Fruit fly (Drosophila melanogaster) whole organism, prepupa: ENCODE measurements around the gene Mct1.

Source experiments
- Blimp-1 ChIP-seq: fragments of 200-800 bp; sonication (Bioruptor generic); optimal IDR thresholded peaks from 3 replicates; lab custom pipeline; 2017; ENCODE audit warnings: missing biosample characterization, missing genetic modification characterization, mild to moderate bottlenecking, moderate library complexity, missing genetic modification reagents
- CG10669 ChIP-seq: fragments of 200-800 bp; sonication (Bioruptor generic); optimal IDR thresholded peaks from 3 replicates; lab custom pipeline; 2018; ENCODE audit warnings: missing biosample characterization, mild to moderate bottlenecking, missing genetic modification characterization, moderate library complexity
- CG11762 ChIP-seq: fragments of 200-800 bp; sonication (Bioruptor generic); optimal IDR thresholded peaks from 3 replicates; lab custom pipeline; 2016; ENCODE audit warnings: missing biosample characterization, missing genetic modification characterization; ENCODE audit not compliant: insufficient read depth
- CG15336 ChIP-seq: fragments of 200-800 bp; sonication (Bioruptor generic); IDR thresholded peaks from 2 replicates; pipeline ENCODE4 v1.3.6; 2022; ENCODE audit warnings: missing biosample characterization, missing genetic modification characterization
- CG1621 ChIP-seq: fragments of 200-800 bp; sonication (Bioruptor generic); optimal IDR thresholded peaks from 3 replicates; lab custom pipeline; 2018; ENCODE audit warnings: missing biosample characterization, mild to moderate bottlenecking, missing genetic modification characterization
- CG16779 ChIP-seq: fragments of 200-800 bp; sonication (Bioruptor generic); optimal IDR thresholded peaks from 3 replicates; lab custom pipeline; 2017; ENCODE audit warnings: missing biosample characterization, mild to moderate bottlenecking, missing genetic modification characterization
- CG3032 ChIP-seq: fragments of 200-800 bp; optimal IDR thresholded peaks from 2 replicates; lab custom pipeline; 2019; ENCODE audit warnings: missing biosample characterization, mild to moderate bottlenecking, missing genetic modification characterization, moderate library complexity
- CG32006 ChIP-seq: fragments of 200-800 bp; sonication (Bioruptor generic); optimal IDR thresholded peaks from 3 replicates; lab custom pipeline; 2017; ENCODE audit warnings: missing biosample characterization, mild to moderate bottlenecking, missing genetic modification characterization
- CG34406 ChIP-seq: fragments of 200-800 bp; sonication (Bioruptor generic); optimal IDR thresholded peaks from 3 replicates; lab custom pipeline; 2016; ENCODE audit warnings: missing biosample characterization, missing genetic modification characterization
- CG3919 ChIP-seq: fragments of 200-800 bp; sonication (Bioruptor generic); optimal IDR thresholded peaks from 3 replicates; lab custom pipeline; 2016; ENCODE audit warnings: missing biosample characterization, missing genetic modification characterization
- CG4318 ChIP-seq: fragments of 200-800 bp; sonication (Bioruptor generic); optimal IDR thresholded peaks from 3 replicates; lab custom pipeline; 2017; ENCODE audit warnings: missing biosample characterization, mild to moderate bottlenecking, missing genetic modification characterization
- CG6276 ChIP-seq: fragments of 200-800 bp; sonication (Bioruptor generic); optimal IDR thresholded peaks from 2 replicates; lab custom pipeline; 2017; ENCODE audit warnings: missing biosample characterization, mild to moderate bottlenecking, missing genetic modification characterization
- CG6792 ChIP-seq: fragments of 200-800 bp; sonication (Bioruptor generic); optimal IDR thresholded peaks from 3 replicates; lab custom pipeline; 2016; ENCODE audit warnings: missing biosample characterization, missing genetic modification characterization
- CG6808 ChIP-seq: fragments of 200-800 bp; sonication (Bioruptor generic); optimal IDR thresholded peaks from 3 replicates; lab custom pipeline; 2017; ENCODE audit warnings: missing biosample characterization, missing genetic modification characterization, mild to moderate bottlenecking, moderate library complexity, missing genetic modification reagents
- CG6854 ChIP-seq: fragments of 200-800 bp; sonication (Bioruptor generic); optimal IDR thresholded peaks from 2 replicates; lab custom pipeline; 2017; ENCODE audit warnings: missing biosample characterization, mild to moderate bottlenecking, missing genetic modification characterization
- CG7368 ChIP-seq: fragments of 200-800 bp; sonication (Bioruptor generic); optimal IDR thresholded peaks from 3 replicates; lab custom pipeline; 2016; ENCODE audit warnings: missing biosample characterization, missing genetic modification characterization
- CG8119 ChIP-seq: fragments of 200-800 bp; sonication (Bioruptor generic); IDR thresholded peaks from 3 replicates; pipeline ENCODE4 v1.3.6; 2022; ENCODE audit warnings: missing biosample characterization, missing genetic modification characterization
- CG8319 ChIP-seq: fragments of 200-800 bp; sonication (Bioruptor generic); optimal IDR thresholded peaks from 3 replicates; lab custom pipeline; 2016; ENCODE audit warnings: missing biosample characterization, missing genetic modification characterization
- CG8632 ChIP-seq: fragments of 200-800 bp; sonication (Bioruptor generic); optimal IDR thresholded peaks from 3 replicates; lab custom pipeline; 2016; ENCODE audit warnings: missing biosample characterization, missing genetic modification characterization
- CG9139 ChIP-seq: fragments of 200-800 bp; sonication (Bioruptor generic); optimal IDR thresholded peaks from 3 replicates; lab custom pipeline; 2017; ENCODE audit warnings: missing biosample characterization, mild to moderate bottlenecking, missing genetic modification characterization
- Eip75B ChIP-seq: fragments of 200-800 bp; sonication (Bioruptor generic); optimal IDR thresholded peaks from 3 replicates; lab custom pipeline; 2016; ENCODE audit warnings: missing biosample characterization, missing genetic modification characterization
- Eip78C ChIP-seq: fragments of 200-800 bp; sonication (Bioruptor generic); peaks from one replicate; lab custom pipeline; 2016; ENCODE audit warnings: missing biosample characterization, missing genetic modification characterization
- Eip93F ChIP-seq: fragments of 200-800 bp; sonication (Bioruptor generic); optimal IDR thresholded peaks from 2 replicates; lab custom pipeline; 2016; ENCODE audit warnings: missing biosample characterization, mild to moderate bottlenecking, missing genetic modification characterization
- Ets21C ChIP-seq: fragments of 200-800 bp; sonication (Bioruptor generic); optimal IDR thresholded peaks from 3 replicates; lab custom pipeline; 2016; ENCODE audit warnings: missing biosample characterization, missing genetic modification characterization
- Gug ChIP-seq: fragments of 200-800 bp; sonication (Bioruptor generic); IDR thresholded peaks from 2 replicates; pipeline ENCODE4 v1.3.6; 2022; ENCODE audit warnings: missing biosample characterization, missing genetic modification characterization
- Hr38 ChIP-seq: sonication (Bioruptor generic); optimal IDR thresholded peaks from 2 replicates; lab custom pipeline; 2016; ENCODE audit warnings: missing biosample characterization, missing genetic modification characterization
- Hr39 ChIP-seq: fragments of 200-800 bp; sonication (Bioruptor generic); optimal IDR thresholded peaks from 2 replicates; lab custom pipeline; 2016; ENCODE audit warnings: missing biosample characterization, missing genetic modification characterization
- Hr4 ChIP-seq: fragments of 200-800 bp; sonication (Bioruptor generic); optimal IDR thresholded peaks from 3 replicates; lab custom pipeline; 2016; ENCODE audit warnings: missing biosample characterization, missing genetic modification characterization
- Lpt ChIP-seq: fragments of 200-800 bp; sonication (Bioruptor generic); optimal IDR thresholded peaks from 3 replicates; lab custom pipeline; 2016; ENCODE audit warnings: missing biosample characterization, missing genetic modification characterization
- Smox ChIP-seq: fragments of 200-800 bp; sonication (Bioruptor generic); optimal IDR thresholded peaks from 3 replicates; lab custom pipeline; 2016; ENCODE audit warnings: missing biosample characterization, missing genetic modification characterization
- Sox102F ChIP-seq: fragments of 200-800 bp; sonication (Bioruptor generic); optimal IDR thresholded peaks from 2 replicates; lab custom pipeline; 2016; ENCODE audit warnings: missing biosample characterization, mild to moderate bottlenecking, missing genetic modification characterization
- Sox14 ChIP-seq: fragments of 200-800 bp; sonication (Bioruptor generic); optimal IDR thresholded peaks from 3 replicates; lab custom pipeline; 2016; ENCODE audit warnings: missing biosample characterization, missing genetic modification characterization
- Sox15 ChIP-seq: fragments of 200-800 bp; sonication (Bioruptor generic); optimal IDR thresholded peaks from 3 replicates; lab custom pipeline; 2016; ENCODE audit warnings: missing biosample characterization, missing genetic modification characterization
- achi ChIP-seq: fragments of 200-800 bp; sonication (Bioruptor generic); optimal IDR thresholded peaks from 3 replicates; lab custom pipeline; 2016; ENCODE audit warnings: missing biosample characterization, missing genetic modification characterization
- acj6 ChIP-seq: fragments of 200-800 bp; sonication (Bioruptor generic); optimal IDR thresholded peaks from 3 replicates; lab custom pipeline; 2016; ENCODE audit warnings: missing biosample characterization, missing genetic modification characterization
- cyc ChIP-seq: fragments of 200-800 bp; sonication (Bioruptor generic); optimal IDR thresholded peaks from 3 replicates; lab custom pipeline; 2016; ENCODE audit warnings: missing biosample characterization, missing genetic modification characterization
- dsx ChIP-seq: fragments of 200-800 bp; optimal IDR thresholded peaks from 3 replicates; lab custom pipeline; 2019; ENCODE audit warnings: missing biosample characterization, mild to moderate bottlenecking, missing genetic modification characterization, moderate library complexity; ENCODE audit not compliant: poor library complexity, severe bottlenecking
- eg ChIP-seq: fragments of 200-800 bp; sonication (Bioruptor generic); IDR thresholded peaks from 3 replicates; pipeline ENCODE4 v1.3.6; 2022; ENCODE audit warnings: missing biosample characterization, missing genetic modification characterization
- esn ChIP-seq: fragments of 200-800 bp; sonication (Bioruptor generic); optimal IDR thresholded peaks from 2 replicates; lab custom pipeline; 2016; ENCODE audit warnings: missing biosample characterization, mild to moderate bottlenecking, missing genetic modification characterization, moderate library complexity
- fd59A ChIP-seq: fragments of 200-800 bp; sonication (Bioruptor generic); optimal IDR thresholded peaks from 2 replicates; lab custom pipeline; 2017; ENCODE audit warnings: missing biosample characterization, mild to moderate bottlenecking, missing genetic modification characterization, missing genetic modification reagents
- fd85E ChIP-seq: fragments of 200-800 bp; sonication (Bioruptor generic); optimal IDR thresholded peaks from 3 replicates; lab custom pipeline; 2016; ENCODE audit warnings: missing biosample characterization, missing genetic modification characterization
- fkh ChIP-seq: fragments of 200-800 bp; sonication (Bioruptor generic); optimal IDR thresholded peaks from 3 replicates; lab custom pipeline; 2017; ENCODE audit warnings: missing biosample characterization, mild to moderate bottlenecking, missing genetic modification characterization, moderate library complexity
- net ChIP-seq: fragments of 200-800 bp; sonication (Bioruptor generic); optimal IDR thresholded peaks from 3 replicates; lab custom pipeline; 2016; ENCODE audit warnings: missing biosample characterization, missing genetic modification characterization
- pdm3 ChIP-seq: fragments of 200-800 bp; sonication (Bioruptor generic); optimal IDR thresholded peaks from 3 replicates; lab custom pipeline; 2016; ENCODE audit warnings: missing biosample characterization, missing genetic modification characterization
- salr ChIP-seq, 2 experiments: fragments of 200-800 bp; sonication (Bioruptor generic); optimal IDR thresholded peaks; 3 replicates each; lab custom pipeline; 2016 to 2018; ENCODE audit warnings: missing biosample characterization in 2 of 2, missing genetic modification characterization in 2 of 2, mild to moderate bottlenecking in 1 of 2
- spab ChIP-seq: fragments of 200-800 bp; sonication (Bioruptor generic); optimal IDR thresholded peaks from 2 replicates; lab custom pipeline; 2017; ENCODE audit warnings: missing biosample characterization, mild to moderate bottlenecking, missing genetic modification characterization, missing genetic modification reagents
- ss ChIP-seq, 2 experiments: fragments of 200-800 bp; sonication (Bioruptor generic); optimal IDR thresholded peaks; 2 replicates in 1 of 2; 3 replicates in 1 of 2; lab custom pipeline; 2017 to 2018; ENCODE audit warnings: mild to moderate bottlenecking in 2 of 2, missing biosample characterization in 2 of 2, missing genetic modification characterization in 2 of 2, moderate library complexity in 1 of 2
- svp ChIP-seq: fragments of 200-800 bp; sonication (Bioruptor generic); peaks from one replicate; lab custom pipeline; 2016; ENCODE audit warnings: missing biosample characterization, missing genetic modification characterization
- topi ChIP-seq: fragments of 200-800 bp; sonication (Bioruptor generic); optimal IDR thresholded peaks from 3 replicates; lab custom pipeline; 2016; ENCODE audit warnings: missing biosample characterization, missing genetic modification characterization
- vri ChIP-seq: fragments of 200-800 bp; sonication (Bioruptor generic); optimal IDR thresholded peaks from 3 replicates; lab custom pipeline; 2016; ENCODE audit warnings: missing biosample characterization, mild to moderate bottlenecking, missing genetic modification characterization

Mct1 gene

DNA sequence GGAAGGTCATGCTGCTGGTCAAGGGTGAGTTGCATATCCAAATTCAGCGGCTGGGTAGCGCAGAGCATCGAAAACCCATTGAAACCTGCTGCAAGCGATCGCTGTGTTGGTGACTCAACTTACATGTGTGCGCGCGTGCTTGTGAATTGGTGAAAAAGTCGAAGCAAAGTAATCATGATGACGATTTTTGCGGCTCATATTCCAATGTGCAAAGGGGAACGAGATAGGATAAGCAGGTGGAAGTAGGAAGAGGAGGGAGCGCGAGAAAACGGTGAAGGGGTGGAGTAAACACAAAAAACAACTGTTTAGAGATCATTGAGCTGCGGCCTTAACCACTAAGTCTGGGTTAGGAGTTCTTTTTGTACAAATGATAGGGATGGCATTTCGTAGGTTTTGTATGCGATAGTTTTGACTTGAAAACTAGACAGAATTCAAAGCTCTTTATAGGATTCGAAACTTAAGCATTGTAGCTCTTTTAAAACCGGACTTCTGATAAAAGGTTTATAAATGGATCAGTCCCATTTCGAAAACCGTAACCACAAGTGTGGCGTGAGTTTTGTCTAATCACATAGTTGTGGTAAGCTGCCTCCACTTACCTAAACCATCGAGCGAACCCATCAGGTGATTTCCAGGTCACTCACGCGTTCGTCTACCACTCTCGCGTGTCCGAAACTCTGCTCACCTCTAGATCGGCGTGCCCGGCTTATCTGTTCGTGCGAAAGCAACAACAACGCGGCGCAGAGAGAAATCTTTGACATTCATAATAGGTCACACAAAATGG is 43.1 kb upstream of the Mct1 start:
- TF ChIP-seq CG16779 (tag; lab: Kevin White, UChicago) = no peak
- TF ChIP-seq Hr39 = peak; percentile 78
- peak; percentile 62 for TF ChIP-seq CG15336
- TF ChIP-seq Hr4 (GFP tag; lab: Kevin White, UChicago) = peak; percentile 52
- peak; percentile 60 for TF ChIP-seq CG8119 (GFP tag; lab: Robert Waterston, UW)
- TF ChIP-seq CG3032 (tag; lab: Kevin White, UChicago) = peak; percentile 52
- TF ChIP-seq CG34406 = peak; percentile 6
- TF ChIP-seq dsx (GFP tag; lab: Kevin White, UChicago) = peak; percentile 13
- peak; percentile 62 for TF ChIP-seq acj6 (GFP tag; lab: Kevin White, UChicago)
- TF ChIP-seq Eip78C (GFP tag; lab: Kevin White, UChicago) = peak; percentile 89
- TF ChIP-seq cyc (GFP tag; lab: Kevin White, UChicago) = peak; percentile 65
- peak; percentile 41 for TF ChIP-seq Sox15 (GFP tag; lab: Kevin White, UChicago)
- TF ChIP-seq CG10669 (GFP tag; lab: Kevin White, UChicago) = peak; percentile 12
- TF ChIP-seq fd85E (GFP tag; lab: Kevin White, UChicago) = no peak
- peak; percentile 10 for TF ChIP-seq CG6276
- no peak for TF ChIP-seq CG6854 (GFP tag; lab: Kevin White, UChicago)
- peak; percentile 57 for TF ChIP-seq net (GFP tag; lab: Kevin White, UChicago)
- peak; percentile 90 for TF ChIP-seq svp (GFP tag; lab: Kevin White, UChicago)
- peak; percentile 40 for TF ChIP-seq vri (GFP tag; lab: Kevin White, UChicago)
- peak; percentile 67 for TF ChIP-seq topi (GFP tag; lab: Kevin White, UChicago)
- TF ChIP-seq Eip93F (GFP tag; lab: Kevin White, UChicago) = no peak
- peak; percentile 47 for TF ChIP-seq Sox14 (GFP tag; lab: Kevin White, UChicago)
- peak in 1 of 2 experiments; percentile 47 for TF ChIP-seq salr (GFP tag; optimal IDR thresholded peaks at IDR 0.05; lab: Kevin White, UChicago)
- peak; percentile 52 for TF ChIP-seq CG6792 (GFP tag; lab: Kevin White, UChicago)
- TF ChIP-seq Lpt (GFP tag; lab: Kevin White, UChicago) = no peak
- peak; percentile 49; the same call in 1 of the 2 replicates for TF ChIP-seq Gug (GFP tag; lab: Robert Waterston, UW)
- peak; percentile 51 for TF ChIP-seq CG3919 (GFP tag; lab: Kevin White, UChicago)
- TF ChIP-seq Sox102F (GFP tag; lab: Kevin White, UChicago) = peak; percentile 65
- peak; percentile 9 for TF ChIP-seq CG8632 (GFP tag; lab: Kevin White, UChicago)
- TF ChIP-seq spab (GFP tag; lab: Kevin White, UChicago) = peak; percentile 4
- TF ChIP-seq esn (GFP tag; lab: Kevin White, UChicago) = peak; percentile 76
- no peak for TF ChIP-seq Blimp-1
- TF ChIP-seq Eip75B (GFP tag; lab: Kevin White, UChicago) = peak; percentile 66
- peak; percentile 52 for TF ChIP-seq CG4318 (GFP tag; lab: Kevin White, UChicago)
- TF ChIP-seq CG32006 (GFP tag; lab: Kevin White, UChicago) = peak; percentile 67
- TF ChIP-seq CG8319 (GFP tag; lab: Kevin White, UChicago) = peak; percentile 54
- TF ChIP-seq CG1621 (tag; lab: Kevin White, UChicago) = peak; percentile 2
- TF ChIP-seq CG6808 = peak; percentile 32
- peak; percentile 37 to 61 for TF ChIP-seq ss (GFP tag; optimal IDR thresholded peaks at IDR 0.05; lab: Kevin White, UChicago)
- TF ChIP-seq Smox (GFP tag; lab: Kevin White, UChicago) = peak; percentile 66
- TF ChIP-seq fkh (GFP tag; lab: Kevin White, UChicago) = peak; percentile 5
- peak; percentile 65 for TF ChIP-seq Ets21C (GFP tag; lab: Kevin White, UChicago)
- no peak for TF ChIP-seq Hr38 (GFP tag; lab: Kevin White, UChicago)
- TF ChIP-seq fd59A (GFP tag; lab: Kevin White, UChicago) = peak; percentile 45
- TF ChIP-seq CG9139 (GFP tag; lab: Kevin White, UChicago) = no peak
- TF ChIP-seq CG7368 (GFP tag; lab: Kevin White, UChicago) = peak; percentile 45
- peak; percentile 62 for TF ChIP-seq pdm3 (GFP tag; lab: Kevin White, UChicago)
- TF ChIP-seq CG11762 = peak; percentile 39
- TF ChIP-seq eg (GFP tag; lab: Robert Waterston, UW) = peak; percentile 47; the same call in 2 of the 3 replicates
- TF ChIP-seq achi = peak; percentile 37
